Fruit fly (Drosophila melanogaster) whole organism, prepupa: Measurements from ENCODE around the gene LpR2.

ENCODE experiments used
- CG15336 ChIP-seq: fragments of 200-800 bp; sonication (Bioruptor generic); IDR thresholded peaks from 2 replicates; pipeline ENCODE4 v1.3.6; 2022; ENCODE audit warnings: missing biosample characterization, missing genetic modification characterization
- CG1621 ChIP-seq: fragments of 200-800 bp; sonication (Bioruptor generic); optimal IDR thresholded peaks from 3 replicates; lab custom pipeline; 2018; ENCODE audit warnings: missing biosample characterization, mild to moderate bottlenecking, missing genetic modification characterization
- CG3032 ChIP-seq: fragments of 200-800 bp; optimal IDR thresholded peaks from 2 replicates; lab custom pipeline; 2019; ENCODE audit warnings: missing biosample characterization, mild to moderate bottlenecking, missing genetic modification characterization, moderate library complexity
- CG31627 ChIP-seq: fragments of 200-800 bp; sonication (Bioruptor generic); optimal IDR thresholded peaks from 3 replicates; lab custom pipeline; 2016; ENCODE audit warnings: missing biosample characterization, missing genetic modification characterization
- CG34406 ChIP-seq: fragments of 200-800 bp; sonication (Bioruptor generic); optimal IDR thresholded peaks from 3 replicates; lab custom pipeline; 2016; ENCODE audit warnings: missing biosample characterization, missing genetic modification characterization
- CG3919 ChIP-seq: fragments of 200-800 bp; sonication (Bioruptor generic); optimal IDR thresholded peaks from 3 replicates; lab custom pipeline; 2016; ENCODE audit warnings: missing biosample characterization, missing genetic modification characterization
- CG4318 ChIP-seq: fragments of 200-800 bp; sonication (Bioruptor generic); optimal IDR thresholded peaks from 3 replicates; lab custom pipeline; 2017; ENCODE audit warnings: missing biosample characterization, mild to moderate bottlenecking, missing genetic modification characterization
- CG6163 ChIP-seq: fragments of 200-800 bp; sonication (Bioruptor generic); IDR thresholded peaks from 3 replicates; pipeline ENCODE4 v1.3.6; 2022; ENCODE audit warnings: missing biosample characterization, missing genetic modification characterization
- CG6276 ChIP-seq: fragments of 200-800 bp; sonication (Bioruptor generic); optimal IDR thresholded peaks from 2 replicates; lab custom pipeline; 2017; ENCODE audit warnings: missing biosample characterization, mild to moderate bottlenecking, missing genetic modification characterization
- CG6808 ChIP-seq: fragments of 200-800 bp; sonication (Bioruptor generic); optimal IDR thresholded peaks from 3 replicates; lab custom pipeline; 2017; ENCODE audit warnings: missing biosample characterization, missing genetic modification characterization, mild to moderate bottlenecking, moderate library complexity, missing genetic modification reagents
- CG6854 ChIP-seq: fragments of 200-800 bp; sonication (Bioruptor generic); optimal IDR thresholded peaks from 2 replicates; lab custom pipeline; 2017; ENCODE audit warnings: missing biosample characterization, mild to moderate bottlenecking, missing genetic modification characterization
- CG7368 ChIP-seq: fragments of 200-800 bp; sonication (Bioruptor generic); optimal IDR thresholded peaks from 3 replicates; lab custom pipeline; 2016; ENCODE audit warnings: missing biosample characterization, missing genetic modification characterization
- CG8119 ChIP-seq: fragments of 200-800 bp; sonication (Bioruptor generic); IDR thresholded peaks from 3 replicates; pipeline ENCODE4 v1.3.6; 2022; ENCODE audit warnings: missing biosample characterization, missing genetic modification characterization
- CG8319 ChIP-seq: fragments of 200-800 bp; sonication (Bioruptor generic); optimal IDR thresholded peaks from 3 replicates; lab custom pipeline; 2016; ENCODE audit warnings: missing biosample characterization, missing genetic modification characterization
- CG8632 ChIP-seq: fragments of 200-800 bp; sonication (Bioruptor generic); optimal IDR thresholded peaks from 3 replicates; lab custom pipeline; 2016; ENCODE audit warnings: missing biosample characterization, missing genetic modification characterization
- Eip78C ChIP-seq: fragments of 200-800 bp; sonication (Bioruptor generic); peaks from one replicate; lab custom pipeline; 2016; ENCODE audit warnings: missing biosample characterization, missing genetic modification characterization
- Ets21C ChIP-seq: fragments of 200-800 bp; sonication (Bioruptor generic); optimal IDR thresholded peaks from 3 replicates; lab custom pipeline; 2016; ENCODE audit warnings: missing biosample characterization, missing genetic modification characterization
- Ets96B ChIP-seq: fragments of 200-800 bp; optimal IDR thresholded peaks from 2 replicates; lab custom pipeline; 2019; ENCODE audit warnings: missing biosample characterization, mild to moderate bottlenecking, missing genetic modification characterization, moderate library complexity
- Gug ChIP-seq: fragments of 200-800 bp; sonication (Bioruptor generic); IDR thresholded peaks from 2 replicates; pipeline ENCODE4 v1.3.6; 2022; ENCODE audit warnings: missing biosample characterization, missing genetic modification characterization
- Hr38 ChIP-seq: sonication (Bioruptor generic); optimal IDR thresholded peaks from 2 replicates; lab custom pipeline; 2016; ENCODE audit warnings: missing biosample characterization, missing genetic modification characterization
- Hr39 ChIP-seq: fragments of 200-800 bp; sonication (Bioruptor generic); optimal IDR thresholded peaks from 2 replicates; lab custom pipeline; 2016; ENCODE audit warnings: missing biosample characterization, missing genetic modification characterization
- Hr4 ChIP-seq: fragments of 200-800 bp; sonication (Bioruptor generic); optimal IDR thresholded peaks from 3 replicates; lab custom pipeline; 2016; ENCODE audit warnings: missing biosample characterization, missing genetic modification characterization
- Lpt ChIP-seq: fragments of 200-800 bp; sonication (Bioruptor generic); optimal IDR thresholded peaks from 3 replicates; lab custom pipeline; 2016; ENCODE audit warnings: missing biosample characterization, missing genetic modification characterization
- Met ChIP-seq: fragments of 200-800 bp; sonication (Bioruptor generic); optimal IDR thresholded peaks from 3 replicates; lab custom pipeline; 2016; ENCODE audit warnings: missing biosample characterization, missing genetic modification characterization
- Smox ChIP-seq: fragments of 200-800 bp; sonication (Bioruptor generic); optimal IDR thresholded peaks from 3 replicates; lab custom pipeline; 2016; ENCODE audit warnings: missing biosample characterization, missing genetic modification characterization
- Sox14 ChIP-seq: fragments of 200-800 bp; sonication (Bioruptor generic); optimal IDR thresholded peaks from 3 replicates; lab custom pipeline; 2016; ENCODE audit warnings: missing biosample characterization, missing genetic modification characterization
- Sox15 ChIP-seq: fragments of 200-800 bp; sonication (Bioruptor generic); optimal IDR thresholded peaks from 3 replicates; lab custom pipeline; 2016; ENCODE audit warnings: missing biosample characterization, missing genetic modification characterization
- acj6 ChIP-seq: fragments of 200-800 bp; sonication (Bioruptor generic); optimal IDR thresholded peaks from 3 replicates; lab custom pipeline; 2016; ENCODE audit warnings: missing biosample characterization, missing genetic modification characterization
- dsx ChIP-seq: fragments of 200-800 bp; optimal IDR thresholded peaks from 3 replicates; lab custom pipeline; 2019; ENCODE audit warnings: missing biosample characterization, mild to moderate bottlenecking, missing genetic modification characterization, moderate library complexity; ENCODE audit not compliant: poor library complexity, severe bottlenecking
- eg ChIP-seq: fragments of 200-800 bp; sonication (Bioruptor generic); IDR thresholded peaks from 3 replicates; pipeline ENCODE4 v1.3.6; 2022; ENCODE audit warnings: missing biosample characterization, missing genetic modification characterization
- esn ChIP-seq: fragments of 200-800 bp; sonication (Bioruptor generic); optimal IDR thresholded peaks from 2 replicates; lab custom pipeline; 2016; ENCODE audit warnings: missing biosample characterization, mild to moderate bottlenecking, missing genetic modification characterization, moderate library complexity
- fd85E ChIP-seq: fragments of 200-800 bp; sonication (Bioruptor generic); optimal IDR thresholded peaks from 3 replicates; lab custom pipeline; 2016; ENCODE audit warnings: missing biosample characterization, missing genetic modification characterization
- fkh ChIP-seq: fragments of 200-800 bp; sonication (Bioruptor generic); optimal IDR thresholded peaks from 3 replicates; lab custom pipeline; 2017; ENCODE audit warnings: missing biosample characterization, mild to moderate bottlenecking, missing genetic modification characterization, moderate library complexity
- lz ChIP-seq: fragments of 200-800 bp; sonication (Bioruptor generic); optimal IDR thresholded peaks from 3 replicates; lab custom pipeline; 2016; ENCODE audit warnings: missing biosample characterization, missing genetic modification characterization
- net ChIP-seq: fragments of 200-800 bp; sonication (Bioruptor generic); optimal IDR thresholded peaks from 3 replicates; lab custom pipeline; 2016; ENCODE audit warnings: missing biosample characterization, missing genetic modification characterization
- salr ChIP-seq, 2 experiments: fragments of 200-800 bp; sonication (Bioruptor generic); optimal IDR thresholded peaks; 3 replicates each; lab custom pipeline; 2016 to 2018; ENCODE audit warnings: missing biosample characterization in 2 of 2, missing genetic modification characterization in 2 of 2, mild to moderate bottlenecking in 1 of 2
- ss ChIP-seq, 2 experiments: fragments of 200-800 bp; sonication (Bioruptor generic); optimal IDR thresholded peaks; 2 replicates in 1 of 2; 3 replicates in 1 of 2; lab custom pipeline; 2017 to 2018; ENCODE audit warnings: mild to moderate bottlenecking in 2 of 2, missing biosample characterization in 2 of 2, missing genetic modification characterization in 2 of 2, moderate library complexity in 1 of 2
- svp ChIP-seq: fragments of 200-800 bp; sonication (Bioruptor generic); peaks from one replicate; lab custom pipeline; 2016; ENCODE audit warnings: missing biosample characterization, missing genetic modification characterization
- topi ChIP-seq: fragments of 200-800 bp; sonication (Bioruptor generic); optimal IDR thresholded peaks from 3 replicates; lab custom pipeline; 2016; ENCODE audit warnings: missing biosample characterization, missing genetic modification characterization
- vri ChIP-seq: fragments of 200-800 bp; sonication (Bioruptor generic); optimal IDR thresholded peaks from 3 replicates; lab custom pipeline; 2016; ENCODE audit warnings: missing biosample characterization, mild to moderate bottlenecking, missing genetic modification characterization

LpR2 gene

dm6 chr3R:25778205-25778604 lies 37.9 kb upstream of the LpR2 start, which contains the start of gene CG4956:
Gene CG4956, minus strand, starts transcription at chr3R:25778305.
- no peak for TF ChIP-seq fd85E (GFP tag; lab: Kevin White, UChicago)
- TF ChIP-seq dsx: no peak
- no peak for TF ChIP-seq CG7368
- TF ChIP-seq svp (GFP tag; lab: Kevin White, UChicago): no peak
- TF ChIP-seq fkh (GFP tag; lab: Kevin White, UChicago): no peak
- no peak for TF ChIP-seq CG3032 (tag; lab: Kevin White, UChicago)
- TF ChIP-seq CG8119 (GFP tag; lab: Robert Waterston, UW): no peak
- TF ChIP-seq Hr4 (GFP tag; lab: Kevin White, UChicago): no peak
- no peak for TF ChIP-seq salr (GFP tag; optimal IDR thresholded peaks at IDR 0.05; lab: Kevin White, UChicago)
- no peak for TF ChIP-seq eg (GFP tag; lab: Robert Waterston, UW)
- no peak for TF ChIP-seq CG8632 (GFP tag; lab: Kevin White, UChicago)
- no peak for TF ChIP-seq Hr38 (GFP tag; lab: Kevin White, UChicago)
- TF ChIP-seq Sox14: no peak
- no peak for TF ChIP-seq CG31627
- TF ChIP-seq Ets21C (GFP tag; lab: Kevin White, UChicago): no peak
- TF ChIP-seq, all 60 proteins: peak for 0

dm6 chr3R:25777098-25777497 lies 36.8 kb upstream of the LpR2 start, which contains the start of gene CG17195:
Gene CG17195, minus strand, starts transcription at chr3R:25777198.
- TF ChIP-seq Lpt (GFP tag; lab: Kevin White, UChicago) (no peak), eg (GFP tag; lab: Robert Waterston, UW) (no peak), dsx (no peak), acj6 (GFP tag; lab: Kevin White, UChicago) (no peak), Ets96B (tag; lab: Kevin White, UChicago) (no peak), Smox (GFP tag; lab: Kevin White, UChicago) (no peak), CG8319 (GFP tag; lab: Kevin White, UChicago) (no peak), CG6276 (GFP tag; lab: Kevin White, UChicago) (no peak), topi (GFP tag; lab: Kevin White, UChicago) (no peak), CG4318 (GFP tag; lab: Kevin White, UChicago) (no peak), Gug (GFP tag; lab: Robert Waterston, UW) (no peak), vri (GFP tag; lab: Kevin White, UChicago) (no peak), esn (no peak), CG6808 (no peak), Met (no peak), net (GFP tag; lab: Kevin White, UChicago) (no peak), CG34406 (GFP tag; lab: Kevin White, UChicago) (no peak)

dm6 chr3R:25776137-25776536 lies 35.9 kb upstream of the LpR2 start, which contains the start of gene CG17196:
Gene CG17196, minus strand, starts transcription at chr3R:25776237.
- TF ChIP-seq Gug (GFP tag; lab: Robert Waterston, UW) (no peak), Lpt (GFP tag; lab: Kevin White, UChicago) (no peak), Hr39 (no peak), CG3919 (GFP tag; lab: Kevin White, UChicago) (no peak), CG8632 (GFP tag; lab: Kevin White, UChicago) (no peak), ss (GFP tag; optimal IDR thresholded peaks at IDR 0.05; lab: Kevin White, UChicago) (no peak), CG6163 (no peak)

dm6 chr3R:25775269-25775668 lies 35.0 kb upstream of the LpR2 start, which contains the start of the genes CG17197 and CG17198:
Gene CG17197, minus strand, starts transcription at chr3R:25775369.
Gene CG17198, minus strand, starts transcription at chr3R:25775369.
- TF ChIP-seq Smox (GFP tag; lab: Kevin White, UChicago) (no peak), Eip78C (GFP tag; lab: Kevin White, UChicago) (no peak), CG6276 (GFP tag; lab: Kevin White, UChicago) (no peak), Sox15 (GFP tag; lab: Kevin White, UChicago) (no peak), CG6854 (no peak), CG1621 (tag; lab: Kevin White, UChicago) (no peak), Ets96B (tag; lab: Kevin White, UChicago) (no peak), CG15336 (GFP tag; lab: Robert Waterston, UW) (no peak), dsx (no peak), Met (no peak), lz (GFP tag; lab: Kevin White, UChicago) (no peak)
- TF ChIP-seq, all 60 proteins: peak for 0
